Fruit fly (Drosophila melanogaster) whole organism: ENCODE measurements around the gene Lsm12a.

Experiments
- CG8478 ChIP-seq: fragments of >200 bp; optimal IDR thresholded peaks from 2 replicates; lab custom pipeline; 2018; ENCODE audit warnings: inconsistent platforms
- Dll ChIP-seq: fragments of >200 bp; optimal IDR thresholded peaks from 2 replicates; lab custom pipeline; 2017
- EcR ChIP-seq, 2 experiments: fragments of >200 bp; optimal IDR thresholded peaks; 2 replicates each; lab custom pipeline; 2017; ENCODE audit warnings: missing biosample characterization in 2 of 2, missing genetic modification characterization in 2 of 2, missing genetic modification reagents in 2 of 2
- pan ChIP-seq: fragments of >200 bp; optimal IDR thresholded peaks from 2 replicates; lab custom pipeline; 2017
- psq ChIP-seq: fragments of >200 bp; optimal IDR thresholded peaks from 2 replicates; lab custom pipeline; 2017
- usp ChIP-seq: fragments of >200 bp; optimal IDR thresholded peaks from 2 replicates; lab custom pipeline; 2017; ENCODE audit warnings: missing biosample characterization, missing genetic modification characterization, mixed read lengths

- TF ChIP-seq usp = no peak
- no peak for TF ChIP-seq psq (lab: Kevin White, UChicago)
- TF ChIP-seq Dll (lab: Kevin White, UChicago) = no peak
- no peak for TF ChIP-seq CG8478 (lab: Kevin White, UChicago)
- TF ChIP-seq pan = no peak
- no peak for TF ChIP-seq EcR (GFP tag; optimal IDR thresholded peaks at IDR 0.05; lab: Kevin White, UChicago)
Observed at dm6 chrX:12035207-12035606, 16.8 kb downstream of the Lsm12a start.
